Worm (Caenorhabditis elegans) whole organism, L4 larva: ENCODE data around the gene K02D10.2.
A peak's percentile ranks its signal among the peaks of the same experiment; 100 is the strongest.

Source experiments
- D1046.2 ChIP-seq: fragments of 200-800 bp; sonication (Bioruptor generic); IDR thresholded peaks from 2 replicates; pipeline ENCODE4 v1.3.6; 2022; ENCODE audit warnings: missing genetic modification characterization, missing compliant biosample characterization
- F10B5.3 ChIP-seq: sonication (generic microtip); optimal IDR thresholded peaks from 2 replicates; lab custom pipeline; 2016; ENCODE audit warnings: mild to moderate bottlenecking, missing genetic modification characterization, missing compliant biosample characterization
- F26F4.8 ChIP-seq: fragments of 200-800 bp; sonication (Bioruptor generic); conservative IDR thresholded peaks from 2 replicates; pipeline ENCODE4 v1.3.6; 2022; ENCODE audit warnings: missing genetic modification characterization, missing compliant biosample characterization
- F44E2.7 ChIP-seq: fragments of 200-800 bp; sonication (Bioruptor generic); IDR thresholded peaks from 2 replicates; pipeline ENCODE4 v2.1.2; 2022; ENCODE audit warnings: missing genetic modification characterization, missing compliant biosample characterization
- F49E8.2 ChIP-seq: sonication (generic microtip); optimal IDR thresholded peaks from 2 replicates; lab custom pipeline; 2016; ENCODE audit warnings: missing compliant biosample characterization, mild to moderate bottlenecking, missing genetic modification characterization, borderline replicate concordance
- R02D3.7 ChIP-seq: fragments of 150-350 bp; sonication (generic microtip); optimal IDR thresholded peaks from 3 replicates; lab custom pipeline; 2014; ENCODE audit warnings: missing biosample characterization, missing genetic modification characterization
- T20F7.1 ChIP-seq: fragments of 200-800 bp; sonication (Bioruptor generic); optimal IDR thresholded peaks from 2 replicates; lab custom pipeline; 2018; ENCODE audit warnings: mild to moderate bottlenecking, missing genetic modification characterization, missing compliant biosample characterization
- T26A8.4 ChIP-seq: fragments of 200-800 bp; sonication (Bioruptor generic); IDR thresholded peaks from 2 replicates; pipeline ENCODE4 v1.3.6; 2022; ENCODE audit warnings: missing genetic modification characterization, missing compliant biosample characterization
- Y105C5A.15 ChIP-seq: fragments of 200-800 bp; sonication (Bioruptor generic); IDR thresholded peaks from 2 replicates; pipeline ENCODE4 v1.3.6; 2022; ENCODE audit warnings: missing genetic modification characterization, missing compliant biosample characterization
- aly-2 ChIP-seq: sonication (generic microtip); optimal IDR thresholded peaks from 2 replicates; lab custom pipeline; 2018; ENCODE audit warnings: missing biosample characterization, missing genetic modification characterization
- attf-4 ChIP-seq: sonication (generic microtip); optimal IDR thresholded peaks from 3 replicates; lab custom pipeline; 2017; ENCODE audit warnings: missing biosample characterization, missing genetic modification characterization
- ceh-28 ChIP-seq: fragments of 150-350 bp; optimal IDR thresholded peaks from 2 replicates; lab custom pipeline; 2014; ENCODE audit warnings: missing biosample characterization, missing genetic modification reagents, missing genetic modification characterization
- ceh-62 ChIP-seq: sonication (generic microtip); optimal IDR thresholded peaks from 2 replicates; lab custom pipeline; 2017; ENCODE audit warnings: missing biosample characterization, missing genetic modification characterization
- ceh-82 ChIP-seq: sonication (generic microtip); optimal IDR thresholded peaks from 2 replicates; lab custom pipeline; 2017; ENCODE audit warnings: missing biosample characterization, missing genetic modification characterization
- ctbp-1 ChIP-seq: fragments of 200-800 bp; sonication (Bioruptor generic); IDR thresholded peaks from 2 replicates; pipeline ENCODE4 v1.3.6; 2022; ENCODE audit warnings: missing genetic modification reagents, missing genetic modification characterization, missing compliant biosample characterization
- daf-16 ChIP-seq, 3 experiments: sonication (generic microtip); optimal IDR thresholded peaks; 2 replicates each; lab custom pipeline; 2016 to 2017; ENCODE audit warnings: missing genetic modification characterization in 3 of 3, missing genetic modification reagents in 3 of 3, mild to moderate bottlenecking in 2 of 3, missing compliant biosample characterization in 2 of 3, missing biosample characterization in 1 of 3, moderate library complexity in 1 of 3
- dmd-8 ChIP-seq: fragments of 200-800 bp; sonication (Bioruptor generic); IDR thresholded peaks from 2 replicates; pipeline ENCODE4 v1.3.6; 2022; ENCODE audit warnings: missing genetic modification characterization, missing compliant biosample characterization
- dmd-9 ChIP-seq: fragments of 200-800 bp; sonication (Bioruptor generic); IDR thresholded peaks from 2 replicates; pipeline ENCODE4 v1.3.6; 2022; ENCODE audit warnings: missing genetic modification reagents, missing genetic modification characterization, missing compliant biosample characterization
- dpl-1 ChIP-seq: fragments of 150-350 bp; optimal IDR thresholded peaks from 2 replicates; lab custom pipeline; 2014; ENCODE audit warnings: missing biosample characterization, missing genetic modification reagents, missing genetic modification characterization
- duxl-1 ChIP-seq: sonication (generic microtip); optimal IDR thresholded peaks from 2 replicates; lab custom pipeline; 2016; ENCODE audit warnings: mild to moderate bottlenecking, missing genetic modification characterization, moderate library complexity, missing compliant biosample characterization; ENCODE audit not compliant: poor library complexity
- egl-27 ChIP-seq: sonication (generic microtip); optimal IDR thresholded peaks from 3 replicates; lab custom pipeline; 2017; ENCODE audit warnings: missing biosample characterization, missing genetic modification reagents, missing genetic modification characterization
- fos-1 ChIP-seq: fragments of 150-350 bp; optimal IDR thresholded peaks from 2 replicates; lab custom pipeline; 2014; ENCODE audit warnings: missing biosample characterization, missing genetic modification characterization
- gei-8 ChIP-seq: fragments of 200-800 bp; sonication (Bioruptor generic); optimal IDR thresholded peaks from 2 replicates; lab custom pipeline; 2018; ENCODE audit warnings: mild to moderate bottlenecking, missing genetic modification characterization, missing compliant biosample characterization
- hif-1 ChIP-seq, 2 experiments: sonication (generic microtip); optimal IDR thresholded peaks; 2 replicates each; lab custom pipeline; 2016 to 2017; ENCODE audit warnings: missing compliant biosample characterization in 2 of 2, missing genetic modification characterization in 2 of 2, missing genetic modification reagents in 2 of 2, missing genotype in 2 of 2, mild to moderate bottlenecking in 1 of 2
- hlh-11 ChIP-seq: fragments of 200-800 bp; sonication (Bioruptor generic); optimal IDR thresholded peaks from 2 replicates; lab custom pipeline; 2018; ENCODE audit warnings: mild to moderate bottlenecking, missing genetic modification characterization, missing compliant biosample characterization
- hlh-30 ChIP-seq: sonication (generic microtip); optimal IDR thresholded peaks from 2 replicates; lab custom pipeline; 2017; ENCODE audit warnings: antibody characterized with exemption, mild to moderate bottlenecking, missing genetic modification characterization, missing compliant biosample characterization; ENCODE audit not compliant: insufficient read depth
- jun-1 ChIP-seq: fragments of 150-350 bp; optimal IDR thresholded peaks from 2 replicates; lab custom pipeline; 2014; ENCODE audit warnings: missing biosample characterization, missing genetic modification reagents, missing genetic modification characterization
- lim-7 ChIP-seq: fragments of 200-800 bp; sonication (Bioruptor generic); IDR thresholded peaks from 2 replicates; pipeline ENCODE4 v1.3.6; 2022; ENCODE audit warnings: missing genetic modification characterization, missing compliant biosample characterization
- lin-1 ChIP-seq: fragments of 200-800 bp; sonication (Bioruptor generic); IDR thresholded peaks from 2 replicates; pipeline ENCODE4 v1.3.6; 2022; ENCODE audit warnings: missing genetic modification reagents, missing genetic modification characterization, missing compliant biosample characterization
- lin-15B ChIP-seq: fragments of 150-350 bp; sonication (generic microtip); optimal IDR thresholded peaks from 3 replicates; lab custom pipeline; 2014; ENCODE audit warnings: missing biosample characterization, missing genetic modification characterization
- lin-39 ChIP-seq: fragments of 150-350 bp; optimal IDR thresholded peaks from 2 replicates; lab custom pipeline; 2014; ENCODE audit warnings: missing biosample characterization, missing genetic modification reagents, missing genetic modification characterization
- madf-9 ChIP-seq: fragments of 200-800 bp; sonication (Bioruptor generic); conservative IDR thresholded peaks from 2 replicates; pipeline ENCODE4 v1.3.6; 2022; ENCODE audit warnings: missing genetic modification reagents, missing genetic modification characterization, missing compliant biosample characterization
- mep-1 ChIP-seq: fragments of 150-350 bp; sonication (generic microtip); optimal IDR thresholded peaks from 3 replicates; lab custom pipeline; 2014; ENCODE audit warnings: missing biosample characterization, missing genetic modification characterization
- nhr-10 ChIP-seq: fragments of 150-350 bp; optimal IDR thresholded peaks from 2 replicates; lab custom pipeline; 2014; ENCODE audit warnings: missing biosample characterization, missing genetic modification characterization
- nhr-102 ChIP-seq: sonication (generic microtip); optimal IDR thresholded peaks from 2 replicates; lab custom pipeline; 2016; ENCODE audit warnings: mild to moderate bottlenecking, missing genetic modification characterization, moderate library complexity, missing compliant biosample characterization
- nhr-11 ChIP-seq: fragments of 150-350 bp; optimal IDR thresholded peaks from 2 replicates; lab custom pipeline; 2014; ENCODE audit warnings: missing biosample characterization, missing genetic modification characterization
- nhr-111 ChIP-seq: fragments of 200-800 bp; sonication (Bioruptor generic); optimal IDR thresholded peaks from 2 replicates; lab custom pipeline; 2018; ENCODE audit warnings: mild to moderate bottlenecking, missing genetic modification characterization, missing compliant biosample characterization
- nhr-41 ChIP-seq: fragments of 200-800 bp; sonication (Bioruptor generic); IDR thresholded peaks from 2 replicates; pipeline ENCODE4 v1.3.6; 2022; ENCODE audit warnings: missing genetic modification reagents, missing genetic modification characterization, missing compliant biosample characterization
- nhr-42 ChIP-seq: fragments of 200-800 bp; sonication (Bioruptor generic); IDR thresholded peaks from 2 replicates; pipeline ENCODE4 v1.3.6; 2022; ENCODE audit warnings: missing genetic modification characterization, missing compliant biosample characterization
- pqm-1 ChIP-seq: sonication (generic microtip); optimal IDR thresholded peaks from 2 replicates; lab custom pipeline; 2017; ENCODE audit warnings: missing biosample characterization, missing genetic modification characterization
- rbr-2 ChIP-seq: sonication (generic microtip); optimal IDR thresholded peaks from 2 replicates; lab custom pipeline; 2016; ENCODE audit warnings: missing genotype, missing genetic modification characterization, missing compliant biosample characterization
- sdz-12 ChIP-seq: fragments of 200-800 bp; sonication (Bioruptor generic); optimal IDR thresholded peaks from 2 replicates; lab custom pipeline; 2018; ENCODE audit warnings: mild to moderate bottlenecking, missing genetic modification characterization, missing compliant biosample characterization
- snpc-4 ChIP-seq: fragments of 150-350 bp; optimal IDR thresholded peaks from 2 replicates; lab custom pipeline; 2014; ENCODE audit warnings: missing biosample characterization, missing genetic modification characterization
- tag-97 ChIP-seq: fragments of 200-800 bp; sonication (Bioruptor generic); IDR thresholded peaks from 2 replicates; pipeline ENCODE4 v1.3.6; 2022; ENCODE audit warnings: missing genetic modification characterization, missing compliant biosample characterization
- unc-62 ChIP-seq, 3 experiments: fragments of 150-350 bp in 1 of 3; sonication (generic microtip); optimal IDR thresholded peaks in 2 of 3; peaks in 1 of 3; 1 replicate in 1 of 3; 2 replicates in 2 of 3; lab custom pipeline; 2014 to 2017; ENCODE audit warnings: missing biosample characterization in 3 of 3, missing genetic modification characterization in 3 of 3, missing genetic modification reagents in 3 of 3, missing genotype in 1 of 3
- vab-7 ChIP-seq: fragments of 200-800 bp; sonication (Bioruptor generic); IDR thresholded peaks from 2 replicates; pipeline ENCODE4 v1.3.6; 2022; ENCODE audit warnings: missing genetic modification reagents, missing genetic modification characterization, missing compliant biosample characterization
- zag-1 ChIP-seq: fragments of 150-350 bp; optimal IDR thresholded peaks from 2 replicates; lab custom pipeline; 2014; ENCODE audit warnings: missing biosample characterization, missing genetic modification characterization
- zfp-3 ChIP-seq: fragments of 200-800 bp; sonication (Bioruptor generic); conservative IDR thresholded peaks from 2 replicates; pipeline ENCODE4 v1.3.6; 2022; ENCODE audit warnings: missing genetic modification reagents, missing genetic modification characterization, missing compliant biosample characterization
- zip-2 ChIP-seq: fragments of 150-350 bp; optimal IDR thresholded peaks from 2 replicates; lab custom pipeline; 2014; ENCODE audit warnings: missing biosample characterization, missing genetic modification characterization
- ztf-7 ChIP-seq: fragments of 150-350 bp; optimal IDR thresholded peaks from 2 replicates; lab custom pipeline; 2014; ENCODE audit warnings: missing biosample characterization, missing genetic modification characterization

K02D10.2 gene

DNA sequence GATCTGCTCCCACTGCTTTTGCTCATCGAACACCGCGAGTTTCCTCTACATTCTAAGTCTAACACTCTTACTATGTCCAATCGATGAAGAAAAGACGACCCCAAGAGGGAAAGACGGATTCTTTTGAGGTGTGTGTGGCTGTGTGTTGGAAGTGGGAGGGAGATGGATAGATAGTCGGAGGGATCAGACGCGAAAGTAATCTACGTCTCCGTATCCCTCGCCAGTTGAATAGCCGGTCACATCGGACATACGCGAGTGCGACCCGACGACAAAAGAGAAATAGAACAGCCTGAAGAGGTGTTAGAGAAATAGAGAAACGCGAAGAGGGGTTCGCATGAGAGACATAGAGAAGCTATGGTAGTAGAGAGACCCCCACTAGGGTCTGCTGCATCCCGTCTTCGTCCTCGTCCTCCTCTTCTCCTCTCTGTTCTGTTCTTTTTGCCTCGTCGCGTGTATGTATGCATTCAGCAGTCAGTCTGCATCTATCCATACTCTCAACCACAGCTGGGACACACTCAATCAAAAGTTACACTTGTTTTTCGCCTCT lies 24.6 kb upstream of the K02D10.2 start (continued):
- TF ChIP-seq D1046.2 (GFP tag; lab: Robert Waterston, UW) (0 out of 2 replicates have a peak, but pooled peaks have one; percentile 56), R02D3.7 (tag; lab: Kevin White, UChicago) (no peak), zag-1 (tag; lab: Kevin White, UChicago) (peak; percentile 78), vab-7 (GFP tag; lab: Robert Waterston, UW) (no peak), ceh-28 (tag; lab: Kevin White, UChicago) (peak; percentile 72), pqm-1 (tag; lab: Kevin White, UChicago) (peak; percentile 54), rbr-2 (peak; percentile 97), fos-1 (tag; lab: Kevin White, UChicago) (peak; percentile 62), tag-97 (no peak), F44E2.7 (no peak), daf-16 (GFP tag; optimal IDR thresholded peaks at IDR 0.05; lab: Kevin White, UChicago) (peak; percentile 27 to 83), daf-16 (tag; optimal IDR thresholded peaks at IDR 0.05; lab: Kevin White, UChicago) (peak; percentile 60), F26F4.8 (no peak), unc-62 (GFP tag; optimal IDR thresholded peaks at IDR 0.05 in 1 of 2; lab: Kevin White, UChicago) (peak in 1 of 2 experiments; percentile 100), unc-62 (tag; optimal IDR thresholded peaks at IDR 0.05; lab: Kevin White, UChicago) (no peak), lin-15B (no peak), hlh-11 (tag; lab: Kevin White, UChicago) (peak; percentile 99), ztf-7 (tag; lab: Kevin White, UChicago) (peak; percentile 88), nhr-102 (tag; lab: Kevin White, UChicago) (peak; percentile 85), T20F7.1 (GFP tag; lab: Kevin White, UChicago) (peak; percentile 77), hlh-30 (tag; lab: Kevin White, UChicago) (peak; percentile 95), nhr-10 (peak; percentile 60), ctbp-1 (GFP tag; lab: Robert Waterston, UW) (peak; percentile 97), Y105C5A.15 (GFP tag; lab: Robert Waterston, UW) (no peak), jun-1 (peak; percentile 87), ceh-62 (tag; lab: Kevin White, UChicago) (no peak), lin-1 (peak; percentile 82; the same call in 1 of the 2 replicates), nhr-111 (GFP tag; lab: Kevin White, UChicago) (no peak), dmd-9 (GFP tag; lab: Robert Waterston, UW) (0 out of 2 replicates have a peak, but pooled peaks have one; percentile 9), gei-8 (GFP tag; lab: Kevin White, UChicago) (peak; percentile 94), snpc-4 (tag; lab: Kevin White, UChicago) (peak; percentile 38), nhr-42 (0 out of 2 replicates have a peak, but pooled peaks have one; percentile 52), lim-7 (GFP tag; lab: Robert Waterston, UW) (no peak), egl-27 (tag; lab: Kevin White, UChicago) (no peak), hif-1 (tag; optimal IDR thresholded peaks at IDR 0.05; lab: Kevin White, UChicago) (peak; percentile 75 to 88), dpl-1 (peak; percentile 68), ceh-82 (no peak), sdz-12 (no peak), duxl-1 (tag; lab: Kevin White, UChicago) (peak; percentile 64), aly-2 (tag; lab: Kevin White, UChicago) (no peak), dmd-8 (no peak), nhr-41 (GFP tag; lab: Robert Waterston, UW) (no peak), zip-2 (tag; lab: Kevin White, UChicago) (no peak), F49E8.2 (tag; lab: Kevin White, UChicago) (no peak), nhr-11 (tag; lab: Kevin White, UChicago) (peak; percentile 93), attf-4 (tag; lab: Kevin White, UChicago) (peak; percentile 13), zfp-3 (GFP tag; lab: Robert Waterston, UW) (0 out of 2 replicates have a peak, but pooled peaks have one; percentile 14), mep-1 (tag; lab: Kevin White, UChicago) (peak; percentile 97), madf-9 (GFP tag; lab: Robert Waterston, UW) (peak; percentile 64), T26A8.4 (GFP tag; lab: Robert Waterston, UW) (peak; percentile 92), F10B5.3 (peak; percentile 81), lin-39 (tag; lab: Kevin White, UChicago) (peak; percentile 53)
